Worm (Caenorhabditis elegans) whole organism, L4/young adult: Measurements from ENCODE around the gene gst-33.

Experiments used
- W03F9.2 ChIP-seq: fragments of 150-350 bp; optimal IDR thresholded peaks from 2 replicates; lab custom pipeline; 2014; ENCODE audit warnings: missing biosample characterization, missing genetic modification characterization
- dao-5 ChIP-seq: sonication (generic microtip); optimal IDR thresholded peaks from 2 replicates; lab custom pipeline; 2016; ENCODE audit warnings: missing genotype, missing genetic modification characterization, moderate library complexity, missing compliant biosample characterization
- him-1 ChIP-seq: sonication (generic microtip); optimal IDR thresholded peaks from 2 replicates; lab custom pipeline; 2016; ENCODE audit warnings: missing genotype, missing genetic modification reagents, missing genetic modification characterization, missing compliant biosample characterization

ce11 chrV:3468436-3468835 is at the start of gene gst-33:
- TF ChIP-seq W03F9.2 (tag; lab: Kevin White, UChicago) (no peak), him-1 (tag; lab: Kevin White, UChicago) (no peak), dao-5 (tag; lab: Kevin White, UChicago) (no peak)
